Worm (Caenorhabditis elegans): ENCODE data around the gene fbxa-88.

DNA sequence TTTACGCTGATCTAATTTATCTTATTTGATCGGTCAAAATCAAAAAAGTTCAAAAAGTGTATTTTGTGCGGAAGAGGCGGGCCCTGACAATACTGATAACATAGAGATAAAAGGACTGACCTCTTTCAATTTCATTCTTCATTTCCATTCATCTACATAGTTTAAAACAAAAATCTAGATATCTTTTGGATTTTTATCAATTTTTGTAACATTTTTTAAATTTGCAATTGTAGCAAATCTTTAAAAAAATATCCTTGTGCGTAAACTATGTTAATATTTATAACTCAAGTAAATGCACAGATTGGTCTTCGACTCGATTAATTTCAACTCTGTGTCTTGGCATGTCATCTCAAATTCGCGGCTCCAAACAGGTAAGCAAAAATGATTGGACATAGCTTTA lies 39.3 kb downstream of the fbxa-88 start, which contains the start of gene argk-1:
- no peak for TF ChIP-seq nfya-1 (tag; optimal IDR thresholded peaks at IDR 0.05)
- TF ChIP-seq unc-55 (GFP tag; optimal IDR thresholded peaks at IDR 0.05) = no peak
- no peak for TF ChIP-seq tbx-7 (tag; optimal IDR thresholded peaks at IDR 0.05)
